Worm (Caenorhabditis elegans): ENCODE measurements around the gene F53F1.3.

The F53F1.3 gene

ce11 chrV:13411225-13411991, 3.4 kb downstream of the F53F1.3 start:
- TF ChIP-seq zfh-2 (GFP tag; conservative IDR thresholded peaks at IDR 0.05), result peak; percentile 91
- no peak for TF ChIP-seq F10E7.11 (tag; optimal IDR thresholded peaks at IDR 0.05)
- TF ChIP-seq him-1 (tag; optimal IDR thresholded peaks at IDR 0.05), result no peak
- TF ChIP-seq egrh-3 (GFP tag; IDR thresholded peaks at IDR 0.05), result peak; percentile 87
- TF ChIP-seq attf-3 (GFP tag; conservative IDR thresholded peaks at IDR 0.05), result no peak
- TF ChIP-seq rec-8 (tag; optimal IDR thresholded peaks at IDR 0.05), result no peak
- TF ChIP-seq mel-28 (tag; optimal IDR thresholded peaks at IDR 0.05; ENCODE audit: borderline replicate concordance), result no peak
- no peak for TF ChIP-seq athp-1 (tag; optimal IDR thresholded peaks at IDR 0.05)
- TF ChIP-seq somi-1 (GFP tag; optimal IDR thresholded peaks at IDR 0.05), result no peak

ce11 chrV:13411992-13412298, 3.9 kb downstream of the F53F1.3 start:
- no peak for TF ChIP-seq Y56A3A.18 (GFP tag; IDR thresholded peaks at IDR 0.05)
- no peak for TF ChIP-seq fkh-3 (tag; optimal IDR thresholded peaks at IDR 0.05)
- no peak for TF ChIP-seq lsl-1 (GFP tag; optimal IDR thresholded peaks at IDR 0.05)
- TF ChIP-seq tbp1 (GFP tag; optimal IDR thresholded peaks at IDR 0.05), result no peak
- TF ChIP-seq ccch-3 (GFP tag; optimal IDR thresholded peaks at IDR 0.05), result no peak
- no peak for TF ChIP-seq lir-1 (GFP tag; conservative IDR thresholded peaks at IDR 0.05)
- no peak for TF ChIP-seq T26A5.8 (tag; optimal IDR thresholded peaks at IDR 0.05)

ce11 chrV:13413301-13413700, 5.3 kb downstream of the F53F1.3 start:
- TF ChIP-seq efl-1 (GFP tag; optimal IDR thresholded peaks at IDR 0.05), result no peak
- no peak for TF ChIP-seq snpc-1.3 (tag; optimal IDR thresholded peaks at IDR 0.05; ENCODE audit: insufficient read depth)
- TF ChIP-seq ceh-58 (GFP tag; IDR thresholded peaks at IDR 0.05), result no peak
- TF ChIP-seq nhr-120 (GFP tag; IDR thresholded peaks at IDR 0.05), result no peak
- TF ChIP-seq K11D2.4 (GFP tag; IDR thresholded peaks at IDR 0.05), result no peak

ce11 chrV:13414585-13414984, 6.5 kb downstream of the F53F1.3 start, which contains the start of gene cut-2:
TSS of gene cut-2 (plus strand) at chrV:13414949.
- TF ChIP-seq lin-40 (tag; optimal IDR thresholded peaks at IDR 0.05) (no peak), bed-1 (GFP tag; IDR thresholded peaks at IDR 0.05) (no peak), F49E8.2 (tag; optimal IDR thresholded peaks at IDR 0.05; ENCODE audit: insufficient read depth) (no peak), Y53G8AR.9 (GFP tag; conservative IDR thresholded peaks at IDR 0.05) (no peak), ceh-91 (GFP tag; IDR thresholded peaks at IDR 0.05) (no peak), lsy-27 (tag; optimal IDR thresholded peaks at IDR 0.05; ENCODE audit: borderline replicate concordance, insufficient read depth) (no peak), B0035.1 (tag; optimal IDR thresholded peaks at IDR 0.05) (no peak)

ce11 chrV:13415462-13415861, 7.4 kb downstream of the F53F1.3 start:
- no peak for TF ChIP-seq lin-40 (tag; optimal IDR thresholded peaks at IDR 0.05)
- no peak for TF ChIP-seq Y95B8A.8 (GFP tag; IDR thresholded peaks at IDR 0.05)
- no peak for TF ChIP-seq gei-17 (GFP tag; optimal IDR thresholded peaks at IDR 0.05)
- peak; percentile 38 for TF ChIP-seq somi-1 (GFP tag; optimal IDR thresholded peaks at IDR 0.05)
- 0 out of 2 replicates have a peak, but pooled peaks have one; percentile 45 for TF ChIP-seq aptf-3 (GFP tag; IDR thresholded peaks at IDR 0.05)
- 0 out of 2 replicates have a peak, but pooled peaks have one; percentile 42 for TF ChIP-seq hlh-26 (GFP tag; conservative IDR thresholded peaks at IDR 0.05)
- no peak for TF ChIP-seq Y53F4B.3 (GFP tag; IDR thresholded peaks at IDR 0.05)
- no peak for TF ChIP-seq lag-1 (GFP tag; IDR thresholded peaks at IDR 0.05)
- no peak for TF ChIP-seq nfya-1 (tag; optimal IDR thresholded peaks at IDR 0.05; ENCODE audit: borderline replicate concordance, insufficient read depth)
- peak; percentile 30 for TF ChIP-seq zim-3 (tag; optimal IDR thresholded peaks at IDR 0.05)
- no peak for TF ChIP-seq unc-62 (GFP tag; optimal IDR thresholded peaks at IDR 0.05)
- peak; percentile 53 for TF ChIP-seq mes-4 (tag; optimal IDR thresholded peaks at IDR 0.05)
- no peak for TF ChIP-seq T26A5.8 (tag; optimal IDR thresholded peaks at IDR 0.05)
- no peak for TF ChIP-seq egl-44 (GFP tag; IDR thresholded peaks at IDR 0.05)
- TF ChIP-seq attf-3 (GFP tag; conservative IDR thresholded peaks at IDR 0.05), result no peak
- TF ChIP-seq pha-4 (tag; optimal IDR thresholded peaks at IDR 0.05), result no peak
- no peak for TF ChIP-seq madf-10 (tag; optimal IDR thresholded peaks at IDR 0.05)
- no peak for TF ChIP-seq B0019.2 (GFP tag; conservative IDR thresholded peaks at IDR 0.05)

Measured in whole organism, young adult.